Worm (Caenorhabditis elegans) whole organism, L4/young adult: ENCODE results near the gene clec-183.
A peak's percentile ranks its signal among the peaks of the same experiment; 100 is the strongest.

Source experiments
- W03F9.2 ChIP-seq: fragments of 150-350 bp; optimal IDR thresholded peaks from 2 replicates; lab custom pipeline; 2014; ENCODE audit warnings: missing biosample characterization, missing genetic modification characterization
- dao-5 ChIP-seq: sonication (generic microtip); optimal IDR thresholded peaks from 2 replicates; lab custom pipeline; 2016; ENCODE audit warnings: missing genotype, missing genetic modification characterization, moderate library complexity, missing compliant biosample characterization
- him-1 ChIP-seq: sonication (generic microtip); optimal IDR thresholded peaks from 2 replicates; lab custom pipeline; 2016; ENCODE audit warnings: missing genotype, missing genetic modification reagents, missing genetic modification characterization, missing compliant biosample characterization

DNA sequence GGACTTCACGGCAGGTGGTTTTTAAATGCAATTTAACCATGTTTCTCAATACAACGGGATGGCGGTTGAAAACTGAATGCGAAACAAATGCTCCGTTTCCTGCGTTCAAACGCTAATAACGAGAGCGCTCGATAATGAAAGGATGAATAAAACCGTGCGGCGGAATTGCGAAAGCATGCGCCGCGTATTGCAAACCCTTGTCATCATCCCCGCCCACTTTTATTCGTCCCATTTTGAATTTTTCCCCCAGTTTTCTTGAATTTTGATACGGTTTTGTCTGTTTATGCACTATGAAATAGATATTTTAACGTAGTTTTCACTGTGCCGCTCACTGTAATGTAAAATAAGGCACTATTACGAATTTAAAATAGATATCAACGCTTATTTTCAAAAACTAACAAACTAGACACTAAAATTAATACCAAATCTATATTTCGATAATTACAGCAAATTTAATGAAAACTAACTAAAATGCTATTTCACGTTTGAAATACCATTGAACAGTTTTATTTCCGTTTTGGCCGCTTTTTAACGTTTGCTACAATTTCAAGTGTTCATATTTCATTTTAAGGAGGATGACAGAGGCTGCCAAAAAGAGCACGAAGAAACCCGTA, 11.6 kb upstream of the clec-183 start, which contains the start of the genes F49C12.9 and rpn-7:
- TF ChIP-seq dao-5 (tag; lab: Kevin White, UChicago) (no peak), him-1 (tag; lab: Kevin White, UChicago) (no peak), W03F9.2 (peak; percentile 55)
